Fruit fly (Drosophila melanogaster) whole organism, embryonic: Measurements from ENCODE around the gene Pvf1.

Experiments
- Abd-B ChIP-seq: fragments of 200-800 bp; sonication (Bioruptor generic); optimal IDR thresholded peaks from 2 replicates; lab custom pipeline; 2018; ENCODE audit warnings: missing biosample characterization, mild to moderate bottlenecking, missing genetic modification characterization, moderate library complexity
- Atf3 ChIP-seq: fragments of 200-800 bp; sonication (Bioruptor generic); optimal IDR thresholded peaks from 3 replicates; lab custom pipeline; 2016; ENCODE audit warnings: missing biosample characterization, missing genetic modification characterization
- BtbVII ChIP-seq: fragments of 200-800 bp; sonication (Bioruptor generic); optimal IDR thresholded peaks from 3 replicates; lab custom pipeline; 2017; ENCODE audit warnings: missing biosample characterization, mild to moderate bottlenecking, missing genetic modification characterization
- CG10321 ChIP-seq: fragments of 200-800 bp; sonication (Bioruptor generic); IDR thresholded peaks from 2 replicates; pipeline ENCODE4 v1.3.6; 2022; ENCODE audit warnings: missing biosample characterization, missing genetic modification characterization
- CG12155 ChIP-seq: fragments of 200-800 bp; sonication (Bioruptor generic); optimal IDR thresholded peaks from 3 replicates; lab custom pipeline; 2016; ENCODE audit warnings: missing biosample characterization, missing genetic modification characterization
- CG14014 ChIP-seq: fragments of 200-800 bp; sonication (Bioruptor generic); IDR thresholded peaks from 2 replicates; pipeline ENCODE4 v1.3.6; 2022; ENCODE audit warnings: missing biosample characterization, missing genetic modification characterization
- CG14441 ChIP-seq: fragments of 200-800 bp; sonication (Bioruptor generic); IDR thresholded peaks from 2 replicates; pipeline ENCODE4 v1.3.6; 2022; ENCODE audit warnings: missing biosample characterization, missing genetic modification characterization
- CG15514 ChIP-seq: fragments of 200-800 bp; sonication (Bioruptor generic); optimal IDR thresholded peaks from 3 replicates; lab custom pipeline; 2017; ENCODE audit warnings: missing biosample characterization, missing genetic modification characterization, mild to moderate bottlenecking, moderate library complexity, missing genetic modification reagents
- CG16779 ChIP-seq: fragments of 200-800 bp; sonication (Bioruptor generic); IDR thresholded peaks from 2 replicates; pipeline ENCODE4 v1.3.6; 2022; ENCODE audit warnings: missing biosample characterization, missing genetic modification characterization
- CG17361 ChIP-seq: fragments of 200-800 bp; sonication (Bioruptor generic); IDR thresholded peaks from 3 replicates; pipeline ENCODE4 v1.3.6; 2022; ENCODE audit warnings: missing biosample characterization, missing genetic modification characterization
- CG17829 ChIP-seq: fragments of 200-800 bp; optimal IDR thresholded peaks from 2 replicates; lab custom pipeline; 2019; ENCODE audit warnings: missing biosample characterization, mild to moderate bottlenecking, missing genetic modification characterization, moderate library complexity
- CG18262 ChIP-seq: fragments of 200-800 bp; optimal IDR thresholded peaks from 3 replicates; lab custom pipeline; 2019; ENCODE audit warnings: missing biosample characterization, mild to moderate bottlenecking, missing genetic modification characterization, moderate library complexity
- CG3995 ChIP-seq: fragments of 200-800 bp; sonication (Bioruptor generic); optimal IDR thresholded peaks from 3 replicates; lab custom pipeline; 2016; ENCODE audit warnings: missing biosample characterization, missing genetic modification characterization
- CG4282 ChIP-seq: fragments of 200-800 bp; sonication (Bioruptor generic); optimal IDR thresholded peaks from 2 replicates; lab custom pipeline; 2016; ENCODE audit warnings: missing biosample characterization, missing genetic modification characterization
- CG4328 ChIP-seq: fragments of 200-800 bp; sonication (Bioruptor generic); optimal IDR thresholded peaks from 3 replicates; lab custom pipeline; 2017; ENCODE audit warnings: missing biosample characterization, missing genetic modification reagents, missing genetic modification characterization
- CG7271 ChIP-seq: fragments of 200-800 bp; sonication (Bioruptor generic); optimal IDR thresholded peaks from 2 replicates; lab custom pipeline; 2018; ENCODE audit warnings: missing biosample characterization, mild to moderate bottlenecking, missing genetic modification characterization, moderate library complexity
- CG8944 ChIP-seq: fragments of 200-800 bp; sonication (Bioruptor generic); optimal IDR thresholded peaks from 3 replicates; lab custom pipeline; 2016; ENCODE audit warnings: missing biosample characterization, missing genetic modification characterization
- CG9797 ChIP-seq: fragments of 200-800 bp; sonication (Bioruptor generic); optimal IDR thresholded peaks from 3 replicates; lab custom pipeline; 2018; ENCODE audit warnings: missing biosample characterization, mild to moderate bottlenecking, missing genetic modification characterization
- CkIIα-i1 ChIP-seq: fragments of 200-800 bp; sonication (Bioruptor generic); IDR thresholded peaks from 2 replicates; pipeline ENCODE4 v1.3.6; 2022; ENCODE audit warnings: missing biosample characterization, missing genetic modification characterization
- D ChIP-seq, 2 experiments: fragments of 200-800 bp in 1 of 2; fragments of >200 bp in 1 of 2; sonication (Bioruptor generic) in 1 of 2; optimal IDR thresholded peaks; 2 replicates in 1 of 2; 3 replicates in 1 of 2; lab custom pipeline; 2017; ENCODE audit warnings: mild to moderate bottlenecking in 1 of 2, missing biosample characterization in 1 of 2, missing genetic modification characterization in 1 of 2, missing genetic modification reagents in 1 of 2
- ERR ChIP-seq: fragments of 200-800 bp; sonication (Bioruptor generic); optimal IDR thresholded peaks from 2 replicates; lab custom pipeline; 2016; ENCODE audit warnings: missing biosample characterization, missing genetic modification characterization
- Hr51 ChIP-seq, 2 experiments: fragments of 200-800 bp; sonication (Bioruptor generic); optimal IDR thresholded peaks; 2 replicates in 1 of 2; 3 replicates in 1 of 2; lab custom pipeline; 2016 to 2018; ENCODE audit warnings: missing biosample characterization in 2 of 2, missing genetic modification characterization in 2 of 2, mild to moderate bottlenecking in 1 of 2, moderate library complexity in 1 of 2
- Max ChIP-seq: fragments of 200-800 bp; sonication (Bioruptor generic); optimal IDR thresholded peaks from 2 replicates; lab custom pipeline; 2016; ENCODE audit warnings: missing biosample characterization, mild to moderate bottlenecking, missing genetic modification characterization
- NC2α ChIP-seq: fragments of 200-800 bp; sonication (Bioruptor generic); optimal IDR thresholded peaks from 2 replicates; lab custom pipeline; 2016; ENCODE audit warnings: missing biosample characterization, missing genetic modification characterization
- Xrp1 ChIP-seq: fragments of 200-800 bp; sonication (Bioruptor generic); IDR thresholded peaks from 2 replicates; pipeline ENCODE4 v1.3.6; 2022; ENCODE audit warnings: missing biosample characterization, missing genetic modification characterization
- amos ChIP-seq: fragments of 200-800 bp; sonication (Bioruptor generic); IDR thresholded peaks from 2 replicates; pipeline ENCODE4 v1.3.6; 2022; ENCODE audit warnings: missing biosample characterization, missing genetic modification characterization; ENCODE audit not compliant: partially characterized antibody
- bowl ChIP-seq: fragments of 200-800 bp; sonication (Bioruptor generic); IDR thresholded peaks from 2 replicates; pipeline ENCODE4 v1.3.6; 2022; ENCODE audit warnings: missing biosample characterization, missing genetic modification characterization
- bsh ChIP-seq, 2 experiments: fragments of 200-800 bp; sonication (Bioruptor generic); optimal IDR thresholded peaks; 2 replicates each; lab custom pipeline; 2017 to 2018; ENCODE audit warnings: mild to moderate bottlenecking in 2 of 2, missing biosample characterization in 2 of 2, missing genetic modification characterization in 2 of 2, moderate library complexity in 1 of 2
- cato ChIP-seq: fragments of 200-800 bp; sonication (Bioruptor generic); optimal IDR thresholded peaks from 2 replicates; lab custom pipeline; 2016; ENCODE audit warnings: missing biosample characterization, missing genetic modification characterization, borderline replicate concordance
- crc ChIP-seq: fragments of 200-800 bp; sonication (Bioruptor generic); optimal IDR thresholded peaks from 2 replicates; lab custom pipeline; 2016; ENCODE audit warnings: missing biosample characterization, missing genetic modification characterization
- crp ChIP-seq, 2 experiments: fragments of 200-800 bp; sonication (Bioruptor generic); optimal IDR thresholded peaks; 2 replicates in 1 of 2; 3 replicates in 1 of 2; lab custom pipeline; 2017; ENCODE audit warnings: missing biosample characterization in 2 of 2, missing genetic modification characterization in 2 of 2, mild to moderate bottlenecking in 1 of 2, moderate library complexity in 1 of 2
- fd64A ChIP-seq: fragments of 200-800 bp; sonication (Bioruptor generic); optimal IDR thresholded peaks from 3 replicates; lab custom pipeline; 2018; ENCODE audit warnings: missing biosample characterization, mild to moderate bottlenecking, missing genetic modification characterization
- gsb ChIP-seq: fragments of 200-800 bp; sonication (Bioruptor generic); IDR thresholded peaks from 2 replicates; pipeline ENCODE4 v1.3.6; 2022; ENCODE audit warnings: missing biosample characterization, missing genetic modification characterization
- insv ChIP-seq, 2 experiments: fragments of 200-800 bp; sonication (Bioruptor generic); optimal IDR thresholded peaks; 3 replicates each; lab custom pipeline; 2016 to 2018; ENCODE audit warnings: missing biosample characterization in 2 of 2, missing genetic modification characterization in 2 of 2
- maf-S ChIP-seq: fragments of 200-800 bp; sonication (Bioruptor generic); optimal IDR thresholded peaks from 2 replicates; lab custom pipeline; 2016; ENCODE audit warnings: missing biosample characterization, missing genetic modification characterization
- oc ChIP-seq: fragments of 200-800 bp; sonication (Bioruptor generic); optimal IDR thresholded peaks from 2 replicates; lab custom pipeline; 2018; ENCODE audit warnings: missing biosample characterization, mild to moderate bottlenecking, missing genetic modification characterization, moderate library complexity
- org-1 ChIP-seq: fragments of 200-800 bp; sonication (Bioruptor generic); optimal IDR thresholded peaks from 2 replicates; lab custom pipeline; 2017; ENCODE audit warnings: missing biosample characterization, missing genetic modification characterization
- peb ChIP-seq: fragments of 200-800 bp; sonication (Bioruptor generic); IDR thresholded peaks from 2 replicates; pipeline ENCODE4 v1.3.6; 2022; ENCODE audit warnings: missing biosample characterization, missing genetic modification characterization
- pnt ChIP-seq: fragments of 200-800 bp; sonication (Bioruptor generic); optimal IDR thresholded peaks from 3 replicates; lab custom pipeline; 2016; ENCODE audit warnings: missing biosample characterization, missing genetic modification characterization
- run ChIP-seq: fragments of 200-800 bp; sonication (Bioruptor generic); optimal IDR thresholded peaks from 3 replicates; lab custom pipeline; 2018; ENCODE audit warnings: missing biosample characterization, mild to moderate bottlenecking, missing genetic modification characterization
- slp2 ChIP-seq: fragments of 200-800 bp; sonication (Bioruptor generic); optimal IDR thresholded peaks from 2 replicates; lab custom pipeline; 2016; ENCODE audit warnings: missing biosample characterization, missing genetic modification characterization

Pvf1 gene

DNA sequence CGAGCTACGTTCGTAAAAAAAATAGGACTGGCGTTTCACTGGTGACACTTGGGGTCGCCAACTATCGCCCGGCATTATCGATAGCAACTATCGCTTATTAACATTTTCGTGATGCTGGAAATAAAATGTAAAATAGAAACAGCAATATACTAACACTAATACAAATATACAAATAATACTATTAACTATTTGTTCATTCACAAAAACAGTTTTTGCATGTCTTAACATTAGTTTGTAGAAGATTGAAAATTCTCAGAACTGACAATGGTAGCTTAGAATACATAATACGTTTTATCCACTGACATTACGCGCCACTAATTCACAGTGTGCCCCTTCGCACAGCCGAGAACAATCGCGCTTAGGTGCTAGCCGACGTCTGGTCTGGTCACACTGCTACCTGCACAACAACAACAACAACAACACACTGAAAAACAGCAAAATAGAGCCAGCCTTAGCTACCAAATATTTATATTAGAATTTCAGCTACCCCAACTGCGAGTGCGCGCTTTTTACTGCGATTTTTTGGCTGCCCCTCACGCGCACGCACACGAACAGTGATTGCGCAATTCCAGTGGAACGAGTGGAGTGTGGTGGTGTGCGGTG is 44.2 kb upstream of the Pvf1 start, which contains the start of the genes CG6961 and S6KL (continued):
- TF ChIP-seq CG4328 (GFP tag; lab: Kevin White, UChicago) (no peak), CG9797 (peak; percentile 77), run (tag; lab: Kevin White, UChicago) (no peak), org-1 (GFP tag; lab: Kevin White, UChicago) (no peak), gsb (GFP tag; lab: Robert Waterston, UW) (no peak), CG4282 (GFP tag; lab: Kevin White, UChicago) (no peak), peb (no peak), cato (GFP tag; lab: Kevin White, UChicago) (no peak), CkIIα-i1 (GFP tag; lab: Robert Waterston, UW) (no peak), crp (GFP tag; optimal IDR thresholded peaks at IDR 0.05; lab: Kevin White, UChicago) (no peak), CG14014 (GFP tag; lab: Robert Waterston, UW) (no peak), Max (GFP tag; lab: Kevin White, UChicago) (no peak), bsh (GFP tag; optimal IDR thresholded peaks at IDR 0.05; lab: Kevin White, UChicago) (no peak), fd64A (no peak), amos (GFP tag; lab: Robert Waterston, UW) (peak; percentile 77), NC2α (GFP tag; lab: Kevin White, UChicago) (no peak), CG3995 (GFP tag; lab: Kevin White, UChicago) (no peak), Hr51 (GFP tag; optimal IDR thresholded peaks at IDR 0.05; lab: Kevin White, UChicago) (no peak), CG10321 (no peak), crc (no peak), CG15514 (GFP tag; lab: Kevin White, UChicago) (peak; percentile 51), Atf3 (no peak), pnt (GFP tag; lab: Kevin White, UChicago) (no peak), oc (tag; lab: Kevin White, UChicago) (no peak), CG12155 (GFP tag; lab: Kevin White, UChicago) (no peak), CG17829 (tag; lab: Kevin White, UChicago) (peak; percentile 18), slp2 (GFP tag; lab: Kevin White, UChicago) (no peak), Xrp1 (GFP tag; lab: Robert Waterston, UW) (no peak), BtbVII (GFP tag; lab: Kevin White, UChicago) (no peak), bowl (GFP tag; lab: Robert Waterston, UW) (no peak), CG14441 (no peak), insv (GFP tag; optimal IDR thresholded peaks at IDR 0.05; lab: Kevin White, UChicago) (no peak), CG18262 (tag; lab: Kevin White, UChicago) (no peak), ERR (GFP tag; lab: Kevin White, UChicago) (no peak), D (optimal IDR thresholded peaks at IDR 0.05; lab: Kevin White, UChicago) (no peak), D (GFP tag; optimal IDR thresholded peaks at IDR 0.05; lab: Kevin White, UChicago) (no peak), CG16779 (no peak), maf-S (GFP tag; lab: Kevin White, UChicago) (no peak), CG17361 (0 out of 3 replicates have a peak, but pooled peaks have one; percentile 44), Abd-B (GFP tag; lab: Kevin White, UChicago) (no peak), CG8944 (GFP tag; lab: Kevin White, UChicago) (no peak), CG7271 (tag; lab: Kevin White, UChicago) (no peak)
- TF ChIP-seq, all 482 proteins: peak for 97
